Worm (Caenorhabditis elegans) whole organism, late embryonic: Measurements from ENCODE around the gene cyp-14A4.

ENCODE experiments used
- C08G9.2 ChIP-seq: sonication (generic microtip); optimal IDR thresholded peaks from 2 replicates; lab custom pipeline; 2016; ENCODE audit warnings: mild to moderate bottlenecking, missing genetic modification characterization, moderate library complexity, missing compliant biosample characterization
- C38D4.7 ChIP-seq: fragments of 200-800 bp; sonication (Bioruptor generic); optimal IDR thresholded peaks from 2 replicates; lab custom pipeline; 2018; ENCODE audit warnings: mild to moderate bottlenecking, missing genetic modification characterization, moderate library complexity, missing compliant biosample characterization
- F13H6.1 ChIP-seq: sonication (generic microtip); optimal IDR thresholded peaks from 2 replicates; lab custom pipeline; 2016; ENCODE audit warnings: missing genetic modification characterization, missing compliant biosample characterization
- K02D7.2 ChIP-seq: sonication (generic microtip); optimal IDR thresholded peaks from 2 replicates; lab custom pipeline; 2017; ENCODE audit warnings: mild to moderate bottlenecking, missing genetic modification characterization, missing compliant biosample characterization
- K09A11.1 ChIP-seq: sonication (generic microtip); optimal IDR thresholded peaks from 2 replicates; lab custom pipeline; 2017; ENCODE audit warnings: antibody characterized with exemption, mild to moderate bottlenecking, missing genetic modification characterization, missing compliant biosample characterization; ENCODE audit not compliant: insufficient read depth
- Y22D7AL.16 ChIP-seq: sonication (generic microtip); optimal IDR thresholded peaks from 2 replicates; lab custom pipeline; 2016; ENCODE audit warnings: missing genetic modification characterization, missing compliant biosample characterization
- ahr-1 ChIP-seq: sonication (generic microtip); optimal IDR thresholded peaks from 2 replicates; lab custom pipeline; 2016; ENCODE audit warnings: missing genetic modification characterization, missing compliant biosample characterization
- ama-1 ChIP-seq: fragments of 150-350 bp; optimal IDR thresholded peaks from 2 replicates; lab custom pipeline; 2014
- ceh-14 ChIP-seq: sonication (generic microtip); optimal IDR thresholded peaks from 2 replicates; lab custom pipeline; 2016; ENCODE audit warnings: missing genotype, missing genetic modification characterization, missing compliant biosample characterization
- ceh-18 ChIP-seq: sonication (generic microtip); optimal IDR thresholded peaks from 2 replicates; lab custom pipeline; 2016; ENCODE audit warnings: missing genetic modification characterization, missing compliant biosample characterization
- ceh-22 ChIP-seq: sonication (generic microtip); optimal IDR thresholded peaks from 2 replicates; lab custom pipeline; 2017; ENCODE audit warnings: missing biosample characterization, missing genetic modification characterization
- ceh-24 ChIP-seq: sonication (generic microtip); optimal IDR thresholded peaks from 2 replicates; lab custom pipeline; 2016; ENCODE audit warnings: mild to moderate bottlenecking, missing genetic modification characterization, missing compliant biosample characterization
- ceh-30 ChIP-seq: fragments of 150-350 bp; optimal IDR thresholded peaks from 2 replicates; lab custom pipeline; 2014; ENCODE audit warnings: missing biosample characterization, missing genetic modification characterization
- ceh-31 ChIP-seq: sonication (generic microtip); optimal IDR thresholded peaks from 2 replicates; lab custom pipeline; 2016; ENCODE audit warnings: missing genetic modification characterization, missing compliant biosample characterization
- ceh-45 ChIP-seq: fragments of 200-800 bp; sonication (Bioruptor generic); IDR thresholded peaks from 2 replicates; pipeline ENCODE4 v1.3.6; 2022; ENCODE audit warnings: missing genetic modification reagents, missing genetic modification characterization, missing compliant biosample characterization
- ceh-9 ChIP-seq: sonication (generic microtip); optimal IDR thresholded peaks from 2 replicates; lab custom pipeline; 2016; ENCODE audit warnings: mild to moderate bottlenecking, missing genetic modification characterization, inconsistent platforms, missing compliant biosample characterization
- ets-4 ChIP-seq: sonication (generic microtip); optimal IDR thresholded peaks from 2 replicates; lab custom pipeline; 2016; ENCODE audit warnings: missing genetic modification characterization, missing compliant biosample characterization
- fax-1 ChIP-seq: sonication (generic microtip); optimal IDR thresholded peaks from 2 replicates; lab custom pipeline; 2016; ENCODE audit warnings: missing genotype, missing genetic modification characterization, missing compliant biosample characterization
- fkh-10 ChIP-seq: fragments of 150-350 bp; optimal IDR thresholded peaks from 2 replicates; lab custom pipeline; 2014; ENCODE audit warnings: missing biosample characterization, missing genetic modification reagents, missing genetic modification characterization
- fkh-6 ChIP-seq: sonication (generic microtip); optimal IDR thresholded peaks from 2 replicates; lab custom pipeline; 2016; ENCODE audit warnings: missing genetic modification characterization, missing compliant biosample characterization
- gmeb-2 ChIP-seq: sonication (generic microtip); optimal IDR thresholded peaks from 2 replicates; lab custom pipeline; 2016; ENCODE audit warnings: missing genetic modification characterization, inconsistent platforms, missing compliant biosample characterization
- hlh-13 ChIP-seq: fragments of 200-800 bp; sonication (Bioruptor generic); optimal IDR thresholded peaks from 2 replicates; lab custom pipeline; 2018; ENCODE audit warnings: mild to moderate bottlenecking, missing genetic modification characterization, missing compliant biosample characterization
- hlh-30 ChIP-seq: sonication (generic microtip); optimal IDR thresholded peaks from 2 replicates; lab custom pipeline; 2017; ENCODE audit warnings: antibody characterized with exemption, missing genetic modification characterization, missing compliant biosample characterization; ENCODE audit not compliant: insufficient read depth
- hlh-6 ChIP-seq: sonication (generic microtip); optimal IDR thresholded peaks from 2 replicates; lab custom pipeline; 2016; ENCODE audit warnings: missing genotype, missing genetic modification characterization, missing compliant biosample characterization
- hlh-8 ChIP-seq: sonication (generic microtip); optimal IDR thresholded peaks from 2 replicates; lab custom pipeline; 2016; ENCODE audit warnings: missing genotype, missing genetic modification characterization, missing compliant biosample characterization
- lin-11 ChIP-seq: fragments of 200-800 bp; sonication (Bioruptor generic); optimal IDR thresholded peaks from 2 replicates; lab custom pipeline; 2018; ENCODE audit warnings: mild to moderate bottlenecking, missing genetic modification characterization, missing compliant biosample characterization
- madf-2 ChIP-seq: sonication (generic microtip); optimal IDR thresholded peaks from 2 replicates; lab custom pipeline; 2017; ENCODE audit warnings: missing genetic modification characterization, missing compliant biosample characterization
- mec-3 ChIP-seq: sonication (generic microtip); optimal IDR thresholded peaks from 2 replicates; lab custom pipeline; 2016; ENCODE audit warnings: borderline replicate concordance, missing genetic modification characterization, missing compliant biosample characterization
- nfya-1 ChIP-seq: sonication (generic microtip); optimal IDR thresholded peaks from 2 replicates; lab custom pipeline; 2017; ENCODE audit warnings: missing genetic modification characterization, mild to moderate bottlenecking, missing compliant biosample characterization, antibody characterized with exemption, moderate library complexity
- nhr-11 ChIP-seq: fragments of 150-350 bp; optimal IDR thresholded peaks from 2 replicates; lab custom pipeline; 2014; ENCODE audit warnings: missing biosample characterization, missing genetic modification characterization
- npax-4 ChIP-seq: sonication (generic microtip); optimal IDR thresholded peaks from 2 replicates; lab custom pipeline; 2016; ENCODE audit warnings: missing genetic modification characterization, missing compliant biosample characterization
- odd-2 ChIP-seq: sonication (generic microtip); optimal IDR thresholded peaks from 2 replicates; lab custom pipeline; 2017; ENCODE audit warnings: antibody characterized with exemption, mild to moderate bottlenecking, missing genetic modification characterization, missing compliant biosample characterization
- pag-3 ChIP-seq: sonication (generic microtip); optimal IDR thresholded peaks from 2 replicates; lab custom pipeline; 2016; ENCODE audit warnings: missing compliant biosample characterization, missing genetic modification characterization, borderline replicate concordance
- pat-9 ChIP-seq: fragments of 200-800 bp; sonication (Bioruptor generic); optimal IDR thresholded peaks from 2 replicates; lab custom pipeline; 2018; ENCODE audit warnings: mild to moderate bottlenecking, missing genetic modification characterization, moderate library complexity, missing compliant biosample characterization
- pax-1 ChIP-seq: fragments of 150-350 bp; optimal IDR thresholded peaks from 2 replicates; lab custom pipeline; 2014; ENCODE audit warnings: missing biosample characterization, missing genetic modification characterization
- pqm-1 ChIP-seq: sonication (generic microtip); optimal IDR thresholded peaks from 2 replicates; lab custom pipeline; 2016; ENCODE audit warnings: missing genetic modification characterization, missing compliant biosample characterization
- pros-1 ChIP-seq: fragments of 150-350 bp; optimal IDR thresholded peaks from 2 replicates; lab custom pipeline; 2014; ENCODE audit warnings: missing biosample characterization, missing genetic modification reagents, missing genetic modification characterization
- rnt-1 ChIP-seq: sonication (generic microtip); optimal IDR thresholded peaks from 2 replicates; lab custom pipeline; 2016; ENCODE audit warnings: missing genetic modification characterization, missing compliant biosample characterization
- sox-2 ChIP-seq: fragments of 200-800 bp; sonication (Bioruptor generic); IDR thresholded peaks from 2 replicates; pipeline ENCODE4 v1.3.6; 2022; ENCODE audit warnings: missing genetic modification reagents, missing genetic modification characterization, missing compliant biosample characterization
- sox-4 ChIP-seq: sonication (generic microtip); optimal IDR thresholded peaks from 2 replicates; lab custom pipeline; 2017; ENCODE audit warnings: mild to moderate bottlenecking, missing genetic modification characterization, inconsistent platforms, missing compliant biosample characterization
- tbx-2 ChIP-seq: sonication (generic microtip); optimal IDR thresholded peaks from 2 replicates; lab custom pipeline; 2016; ENCODE audit warnings: missing genetic modification characterization, missing compliant biosample characterization
- tbx-7 ChIP-seq: sonication (generic microtip); optimal IDR thresholded peaks from 2 replicates; lab custom pipeline; 2016; ENCODE audit warnings: missing genotype, missing genetic modification characterization, missing compliant biosample characterization
- ttx-3 ChIP-seq: sonication (generic microtip); optimal IDR thresholded peaks from 2 replicates; lab custom pipeline; 2016; ENCODE audit warnings: missing genetic modification reagents, missing genetic modification characterization, missing compliant biosample characterization
- unc-3 ChIP-seq, 2 experiments: fragments of 200-800 bp in 1 of 2; sonication (Bioruptor generic) in 1 of 2; sonication (generic microtip) in 1 of 2; conservative IDR thresholded peaks in 1 of 2; optimal IDR thresholded peaks in 1 of 2; 2 replicates each; pipeline versions ENCODE4 v1.3.6 to Lab custom; 2016 to 2022; ENCODE audit warnings: missing compliant biosample characterization in 2 of 2, missing genetic modification characterization in 2 of 2, missing genetic modification reagents in 1 of 2
- unc-55 ChIP-seq: sonication (generic microtip); optimal IDR thresholded peaks from 2 replicates; lab custom pipeline; 2017; ENCODE audit warnings: missing biosample characterization, missing genetic modification reagents, missing genetic modification characterization
- unc-86 ChIP-seq: sonication (generic microtip); optimal IDR thresholded peaks from 2 replicates; lab custom pipeline; 2016; ENCODE audit warnings: missing genetic modification characterization, missing compliant biosample characterization
- zip-5 ChIP-seq: sonication (generic microtip); optimal IDR thresholded peaks from 2 replicates; lab custom pipeline; 2016; ENCODE audit warnings: missing genetic modification characterization, missing compliant biosample characterization

Gene cyp-14A4

ce11 chrX:13284091-13284490, at the start of gene cyp-14A4:
Gene cyp-14A4, minus strand, starts transcription at chrX:13284197.
- TF ChIP-seq nfya-1 (tag; lab: Kevin White, UChicago) = no peak
- no peak for TF ChIP-seq hlh-13 (GFP tag; lab: Kevin White, UChicago)

ce11 chrX:13331386-13331785, 47.4 kb upstream of the cyp-14A4 start, which contains the start of gene sir-2.3:
Gene sir-2.3, plus strand, starts transcription at chrX:13331686.
- TF ChIP-seq pat-9 (tag; lab: Kevin White, UChicago) (no peak), pax-1 (tag; lab: Kevin White, UChicago) (no peak), hlh-13 (GFP tag; lab: Kevin White, UChicago) (no peak), ceh-9 (no peak), pqm-1 (tag; lab: Kevin White, UChicago) (no peak), fax-1 (tag; lab: Kevin White, UChicago) (no peak), ceh-31 (tag; lab: Kevin White, UChicago) (no peak), F13H6.1 (tag; lab: Kevin White, UChicago) (no peak), unc-86 (tag; lab: Kevin White, UChicago) (no peak), hlh-8 (tag; lab: Kevin White, UChicago) (no peak), pag-3 (no peak)
- TF ChIP-seq, all 69 proteins: peak for 0

DNA sequence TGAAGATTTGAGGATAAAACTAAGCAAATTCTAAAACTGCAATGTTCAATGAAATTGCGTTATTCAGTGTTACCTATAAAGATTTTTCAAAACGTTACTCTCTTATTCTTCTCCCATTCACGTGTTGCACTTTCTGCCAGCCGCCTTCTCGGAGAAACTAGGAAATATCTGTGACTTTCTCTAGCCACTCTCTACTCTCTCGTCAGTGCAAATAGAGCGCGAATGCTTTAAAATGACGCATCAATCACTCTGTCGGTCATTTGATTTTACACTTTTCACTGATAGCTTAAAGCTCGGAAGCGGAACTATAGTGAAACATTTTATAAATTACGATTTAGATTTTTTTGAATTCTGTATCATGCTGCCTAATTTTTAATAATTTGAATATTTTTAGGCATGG, 44.9 kb upstream of the cyp-14A4 start:
- TF ChIP-seq hlh-13 (GFP tag; lab: Kevin White, UChicago) (no peak), ets-4 (tag; lab: Kevin White, UChicago) (no peak), ama-1 (lab: Kevin White, UChicago) (no peak), pros-1 (no peak), sox-4 (tag; lab: Kevin White, UChicago) (no peak), C38D4.7 (no peak), ttx-3 (tag; lab: Kevin White, UChicago) (no peak), pax-1 (tag; lab: Kevin White, UChicago) (no peak), npax-4 (tag; lab: Kevin White, UChicago) (no peak), pqm-1 (tag; lab: Kevin White, UChicago) (no peak), Y22D7AL.16 (tag; lab: Kevin White, UChicago) (no peak), lin-11 (tag; lab: Kevin White, UChicago) (no peak), hlh-6 (tag; lab: Kevin White, UChicago) (no peak), ceh-22 (tag; lab: Kevin White, UChicago) (no peak), pat-9 (tag; lab: Kevin White, UChicago) (no peak), ceh-30 (tag; lab: Kevin White, UChicago) (no peak), gmeb-2 (no peak), ahr-1 (tag; lab: Kevin White, UChicago) (no peak), C08G9.2 (tag; lab: Kevin White, UChicago) (no peak), fkh-6 (tag; lab: Kevin White, UChicago) (no peak), K09A11.1 (tag; lab: Kevin White, UChicago) (no peak), unc-3 (GFP tag; conservative IDR thresholded peaks at IDR 0.05; lab: Robert Waterston, UW) (no peak), unc-3 (tag; optimal IDR thresholded peaks at IDR 0.05; lab: Kevin White, UChicago) (no peak), ceh-24 (tag; lab: Kevin White, UChicago) (no peak), fkh-10 (no peak), unc-55 (GFP tag; lab: Kevin White, UChicago) (peak; percentile 99), sox-2 (no peak), zip-5 (no peak), ceh-45 (GFP tag; lab: Robert Waterston, UW) (no peak), tbx-7 (tag; lab: Kevin White, UChicago) (no peak), ceh-9 (no peak), mec-3 (tag; lab: Kevin White, UChicago) (no peak), K02D7.2 (tag; lab: Kevin White, UChicago) (no peak), ceh-18 (peak; percentile 63), nhr-11 (tag; lab: Kevin White, UChicago) (no peak), unc-86 (tag; lab: Kevin White, UChicago) (no peak), ceh-31 (tag; lab: Kevin White, UChicago) (peak; percentile 27), hlh-30 (tag; lab: Kevin White, UChicago) (peak; percentile 57), F13H6.1 (tag; lab: Kevin White, UChicago) (no peak), nfya-1 (tag; lab: Kevin White, UChicago) (peak; percentile 36), tbx-2 (tag; lab: Kevin White, UChicago) (peak; percentile 3), ceh-14 (tag; lab: Kevin White, UChicago) (no peak), madf-2 (tag; lab: Kevin White, UChicago) (no peak), rnt-1 (tag; lab: Kevin White, UChicago) (peak; percentile 23), odd-2 (tag; lab: Kevin White, UChicago) (no peak), pag-3 (no peak)
